Worm (Caenorhabditis elegans) whole organism, L1 larva: Measurements from ENCODE around the gene kxd-1.

Source experiments
- aly-2 ChIP-seq: fragments of 150-350 bp; optimal IDR thresholded peaks from 2 replicates; lab custom pipeline; 2014; ENCODE audit warnings: missing biosample characterization, missing genetic modification characterization
- ceh-88 ChIP-seq: fragments of 200-800 bp; sonication (Bioruptor generic); IDR thresholded peaks from 2 replicates; pipeline ENCODE4 v1.3.6; 2022; ENCODE audit warnings: missing genetic modification characterization, missing compliant biosample characterization
- efl-3 ChIP-seq: fragments of 200-800 bp; sonication (Bioruptor generic); optimal IDR thresholded peaks from 2 replicates; lab custom pipeline; 2018; ENCODE audit warnings: mild to moderate bottlenecking, missing genetic modification characterization, missing compliant biosample characterization
- fkh-10 ChIP-seq: sonication (generic microtip); optimal IDR thresholded peaks from 2 replicates; lab custom pipeline; 2017; ENCODE audit warnings: missing biosample characterization, missing genetic modification reagents, missing genetic modification characterization
- nhr-76 ChIP-seq: sonication (generic microtip); optimal IDR thresholded peaks from 2 replicates; lab custom pipeline; 2017; ENCODE audit warnings: missing biosample characterization, missing genetic modification characterization
- snpc-4 ChIP-seq: fragments of 150-350 bp; optimal IDR thresholded peaks from 2 replicates; lab custom pipeline; 2014; ENCODE audit warnings: missing biosample characterization, missing genetic modification characterization
- zag-1 ChIP-seq: fragments of 150-350 bp; optimal IDR thresholded peaks from 2 replicates; lab custom pipeline; 2014; ENCODE audit warnings: missing biosample characterization, missing genetic modification characterization
- ztf-11 ChIP-seq, 2 experiments: sonication (generic microtip); optimal IDR thresholded peaks; 2 replicates each; lab custom pipeline; 2016 to 2017; ENCODE audit warnings: missing genetic modification characterization in 2 of 2, missing biosample characterization in 1 of 2, missing compliant biosample characterization in 1 of 2

DNA sequence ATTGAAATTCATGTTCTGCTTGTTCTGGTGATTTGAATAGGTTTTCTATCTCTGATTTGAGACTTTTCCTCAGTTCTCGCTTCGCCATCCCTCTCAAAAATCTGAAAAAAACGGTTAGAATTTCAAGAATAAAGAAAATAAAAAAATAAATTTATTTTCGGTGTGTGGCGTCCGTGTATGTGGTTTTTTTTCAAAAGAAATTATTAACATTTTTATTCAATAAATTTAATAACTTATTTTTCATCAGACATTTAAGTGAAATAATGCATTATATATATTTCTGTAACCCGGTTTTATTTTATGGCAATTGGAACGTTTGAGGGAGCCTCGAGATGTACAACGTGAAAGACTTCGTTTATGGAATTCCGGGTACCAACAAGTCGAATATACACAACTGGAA, 13.5 kb downstream of the kxd-1 start, which contains the start of gene C05C8.5:
- TF ChIP-seq efl-3 (GFP tag; lab: Kevin White, UChicago), result no peak
- TF ChIP-seq ceh-88 (GFP tag; lab: Robert Waterston, UW), result no peak
- no peak for TF ChIP-seq zag-1 (tag; lab: Kevin White, UChicago)
- TF ChIP-seq aly-2 (tag; lab: Kevin White, UChicago), result no peak
- no peak for TF ChIP-seq ztf-11 (tag; optimal IDR thresholded peaks at IDR 0.05; lab: Kevin White, UChicago)
- TF ChIP-seq snpc-4, result no peak
- no peak for TF ChIP-seq nhr-76 (tag; lab: Kevin White, UChicago)
- no peak for TF ChIP-seq fkh-10 (GFP tag; lab: Kevin White, UChicago)
